Fruit fly (Drosophila melanogaster) whole organism, prepupa: ENCODE results near the gene Oat.

Experiments used
- CG15336 ChIP-seq: fragments of 200-800 bp; sonication (Bioruptor generic); IDR thresholded peaks from 2 replicates; pipeline ENCODE4 v1.3.6; 2022; ENCODE audit warnings: missing biosample characterization, missing genetic modification characterization
- CG6276 ChIP-seq: fragments of 200-800 bp; sonication (Bioruptor generic); optimal IDR thresholded peaks from 2 replicates; lab custom pipeline; 2017; ENCODE audit warnings: missing biosample characterization, mild to moderate bottlenecking, missing genetic modification characterization
- CG6792 ChIP-seq: fragments of 200-800 bp; sonication (Bioruptor generic); optimal IDR thresholded peaks from 3 replicates; lab custom pipeline; 2016; ENCODE audit warnings: missing biosample characterization, missing genetic modification characterization
- CG8319 ChIP-seq: fragments of 200-800 bp; sonication (Bioruptor generic); optimal IDR thresholded peaks from 3 replicates; lab custom pipeline; 2016; ENCODE audit warnings: missing biosample characterization, missing genetic modification characterization
- CG9139 ChIP-seq: fragments of 200-800 bp; sonication (Bioruptor generic); optimal IDR thresholded peaks from 3 replicates; lab custom pipeline; 2017; ENCODE audit warnings: missing biosample characterization, mild to moderate bottlenecking, missing genetic modification characterization
- Gug ChIP-seq: fragments of 200-800 bp; sonication (Bioruptor generic); IDR thresholded peaks from 2 replicates; pipeline ENCODE4 v1.3.6; 2022; ENCODE audit warnings: missing biosample characterization, missing genetic modification characterization
- Lpt ChIP-seq: fragments of 200-800 bp; sonication (Bioruptor generic); optimal IDR thresholded peaks from 3 replicates; lab custom pipeline; 2016; ENCODE audit warnings: missing biosample characterization, missing genetic modification characterization
- Smox ChIP-seq: fragments of 200-800 bp; sonication (Bioruptor generic); optimal IDR thresholded peaks from 3 replicates; lab custom pipeline; 2016; ENCODE audit warnings: missing biosample characterization, missing genetic modification characterization
- dsx ChIP-seq: fragments of 200-800 bp; optimal IDR thresholded peaks from 3 replicates; lab custom pipeline; 2019; ENCODE audit warnings: missing biosample characterization, mild to moderate bottlenecking, missing genetic modification characterization, moderate library complexity; ENCODE audit not compliant: poor library complexity, severe bottlenecking
- eg ChIP-seq: fragments of 200-800 bp; sonication (Bioruptor generic); IDR thresholded peaks from 3 replicates; pipeline ENCODE4 v1.3.6; 2022; ENCODE audit warnings: missing biosample characterization, missing genetic modification characterization
- fd59A ChIP-seq: fragments of 200-800 bp; sonication (Bioruptor generic); optimal IDR thresholded peaks from 2 replicates; lab custom pipeline; 2017; ENCODE audit warnings: missing biosample characterization, mild to moderate bottlenecking, missing genetic modification characterization, missing genetic modification reagents
- fd85E ChIP-seq: fragments of 200-800 bp; sonication (Bioruptor generic); optimal IDR thresholded peaks from 3 replicates; lab custom pipeline; 2016; ENCODE audit warnings: missing biosample characterization, missing genetic modification characterization
- lz ChIP-seq: fragments of 200-800 bp; sonication (Bioruptor generic); optimal IDR thresholded peaks from 3 replicates; lab custom pipeline; 2016; ENCODE audit warnings: missing biosample characterization, missing genetic modification characterization
- spab ChIP-seq: fragments of 200-800 bp; sonication (Bioruptor generic); optimal IDR thresholded peaks from 2 replicates; lab custom pipeline; 2017; ENCODE audit warnings: missing biosample characterization, mild to moderate bottlenecking, missing genetic modification characterization, missing genetic modification reagents

- TF ChIP-seq Gug: no peak
- TF ChIP-seq spab: no peak
- TF ChIP-seq Lpt (GFP tag; lab: Kevin White, UChicago): no peak
- TF ChIP-seq CG9139: no peak
- no peak for TF ChIP-seq fd59A (GFP tag; lab: Kevin White, UChicago)
- TF ChIP-seq dsx: no peak
- no peak for TF ChIP-seq Smox (GFP tag; lab: Kevin White, UChicago)
- no peak for TF ChIP-seq lz (GFP tag; lab: Kevin White, UChicago)
- TF ChIP-seq CG8319: no peak
- no peak for TF ChIP-seq fd85E
- no peak for TF ChIP-seq CG6276 (GFP tag; lab: Kevin White, UChicago)
- TF ChIP-seq CG6792 (GFP tag; lab: Kevin White, UChicago): no peak
- TF ChIP-seq CG15336 (GFP tag; lab: Robert Waterston, UW): no peak
- TF ChIP-seq eg (GFP tag; lab: Robert Waterston, UW): no peak
Measured at dm6 chr3L:19650121-19650520, 470 bp upstream of the Oat start.
